Worm (Caenorhabditis elegans) whole organism, L3 larva: ENCODE results near the gene D2023.1.

Source experiments
- aly-2 ChIP-seq: fragments of 150-350 bp; optimal IDR thresholded peaks from 2 replicates; lab custom pipeline; 2014; ENCODE audit warnings: missing biosample characterization, missing genetic modification characterization
- ama-1 ChIP-seq: fragments of 150-350 bp; optimal IDR thresholded peaks from 2 replicates; lab custom pipeline; 2018
- ceh-28 ChIP-seq: fragments of 150-350 bp; optimal IDR thresholded peaks from 2 replicates; lab custom pipeline; 2014; ENCODE audit warnings: missing biosample characterization, missing genetic modification reagents, missing genetic modification characterization
- ceh-82 ChIP-seq: fragments of 150-350 bp; optimal IDR thresholded peaks from 2 replicates; lab custom pipeline; 2014; ENCODE audit warnings: missing biosample characterization, missing genetic modification characterization
- ceh-9 ChIP-seq: sonication (generic microtip); optimal IDR thresholded peaks from 2 replicates; lab custom pipeline; 2018; ENCODE audit warnings: missing biosample characterization, missing genetic modification characterization
- egl-27 ChIP-seq: sonication (generic microtip); optimal IDR thresholded peaks from 4 replicates; lab custom pipeline; 2017; ENCODE audit warnings: missing biosample characterization, missing genetic modification reagents, missing genetic modification characterization
- egl-5 ChIP-seq: fragments of 150-350 bp; optimal IDR thresholded peaks from 2 replicates; lab custom pipeline; 2017; ENCODE audit warnings: missing biosample characterization, missing genetic modification reagents, missing genetic modification characterization, inconsistent platforms
- elt-1 ChIP-seq: fragments of 150-350 bp; optimal IDR thresholded peaks from 2 replicates; lab custom pipeline; 2014; ENCODE audit warnings: missing biosample characterization, missing genetic modification characterization
- elt-2 ChIP-seq: sonication (generic microtip); optimal IDR thresholded peaks from 2 replicates; lab custom pipeline; 2016; ENCODE audit warnings: missing genetic modification reagents, mild to moderate bottlenecking, missing genetic modification characterization, missing compliant biosample characterization
- elt-3 ChIP-seq, 3 experiments: fragments of 150-350 bp in 1 of 3; sonication (generic microtip) in 2 of 3; optimal IDR thresholded peaks; 2 replicates in 2 of 3; 4 replicates in 1 of 3; lab custom pipeline; 2014 to 2017; ENCODE audit warnings: missing biosample characterization in 3 of 3, missing genetic modification characterization in 3 of 3
- fkh-10 ChIP-seq: sonication (generic microtip); optimal IDR thresholded peaks from 2 replicates; lab custom pipeline; 2017; ENCODE audit warnings: missing biosample characterization, missing genetic modification reagents, missing genetic modification characterization
- fkh-2 ChIP-seq: fragments of 150-350 bp; optimal IDR thresholded peaks from 2 replicates; lab custom pipeline; 2014; ENCODE audit warnings: missing biosample characterization, missing genetic modification reagents, missing genetic modification characterization
- fos-1 ChIP-seq: fragments of 150-350 bp; optimal IDR thresholded peaks from 2 replicates; lab custom pipeline; 2014; ENCODE audit warnings: missing biosample characterization, missing genetic modification characterization
- hmg-11 ChIP-seq: sonication (generic microtip); optimal IDR thresholded peaks from 2 replicates; lab custom pipeline; 2016; ENCODE audit warnings: missing genetic modification characterization, missing compliant biosample characterization
- jun-1 ChIP-seq: fragments of 150-350 bp; optimal IDR thresholded peaks from 2 replicates; lab custom pipeline; 2014; ENCODE audit warnings: missing biosample characterization, missing genetic modification reagents, missing genetic modification characterization
- lin-39 ChIP-seq: fragments of 150-350 bp; optimal IDR thresholded peaks from 2 replicates; lab custom pipeline; 2018; ENCODE audit warnings: missing biosample characterization, missing genetic modification reagents, missing genetic modification characterization
- mdl-1 ChIP-seq: fragments of 150-350 bp; optimal IDR thresholded peaks from 2 replicates; lab custom pipeline; 2014; ENCODE audit warnings: missing biosample characterization, missing genetic modification characterization
- mml-1 ChIP-seq: fragments of 150-350 bp; sonication (generic microtip); optimal IDR thresholded peaks from 3 replicates; lab custom pipeline; 2014; ENCODE audit warnings: missing biosample characterization, missing genetic modification characterization
- nfya-1 ChIP-seq: sonication (generic microtip); optimal IDR thresholded peaks from 2 replicates; lab custom pipeline; 2017; ENCODE audit warnings: missing genetic modification characterization, mild to moderate bottlenecking, missing compliant biosample characterization, antibody characterized with exemption, moderate library complexity; ENCODE audit not compliant: insufficient read depth
- nhr-12 ChIP-seq: fragments of 150-350 bp; optimal IDR thresholded peaks from 2 replicates; lab custom pipeline; 2014; ENCODE audit warnings: missing biosample characterization, missing genetic modification characterization
- nhr-23 ChIP-seq: fragments of 150-350 bp; optimal IDR thresholded peaks from 2 replicates; lab custom pipeline; 2014; ENCODE audit warnings: missing biosample characterization, missing genetic modification reagents, missing genetic modification characterization
- nhr-25 ChIP-seq: sonication (generic microtip); optimal IDR thresholded peaks from 2 replicates; lab custom pipeline; 2017; ENCODE audit warnings: missing biosample characterization, missing genetic modification characterization
- nhr-28 ChIP-seq: fragments of 150-350 bp; optimal IDR thresholded peaks from 2 replicates; lab custom pipeline; 2014; ENCODE audit warnings: missing biosample characterization, missing genetic modification characterization
- nhr-43 ChIP-seq: sonication (generic microtip); optimal IDR thresholded peaks from 2 replicates; lab custom pipeline; 2016; ENCODE audit warnings: mild to moderate bottlenecking, missing genetic modification characterization, missing compliant biosample characterization; ENCODE audit not compliant: poor library complexity, severe bottlenecking
- nhr-67 ChIP-seq: fragments of 150-350 bp; optimal IDR thresholded peaks from 2 replicates; lab custom pipeline; 2014; ENCODE audit warnings: missing biosample characterization, missing genetic modification characterization
- nhr-76 ChIP-seq: fragments of 150-350 bp; sonication (generic microtip); optimal IDR thresholded peaks from 5 replicates; lab custom pipeline; 2014; ENCODE audit warnings: missing biosample characterization, missing genetic modification characterization
- nhr-77 ChIP-seq: fragments of 150-350 bp; optimal IDR thresholded peaks from 2 replicates; lab custom pipeline; 2014; ENCODE audit warnings: missing biosample characterization, missing genetic modification characterization
- pqm-1 ChIP-seq: fragments of 150-350 bp; optimal IDR thresholded peaks from 2 replicates; lab custom pipeline; 2017; ENCODE audit warnings: missing biosample characterization, missing genetic modification characterization, inconsistent platforms
- sea-2 ChIP-seq: fragments of 150-350 bp; sonication (generic microtip); optimal IDR thresholded peaks from 4 replicates; lab custom pipeline; 2014; ENCODE audit warnings: missing biosample characterization, missing genetic modification reagents, missing genetic modification characterization
- skn-1 ChIP-seq: fragments of 150-350 bp; optimal IDR thresholded peaks from 2 replicates; lab custom pipeline; 2014; ENCODE audit warnings: missing biosample characterization, missing genetic modification characterization
- snpc-4 ChIP-seq: fragments of 150-350 bp; optimal IDR thresholded peaks from 2 replicates; lab custom pipeline; 2014; ENCODE audit warnings: missing biosample characterization, missing genetic modification characterization
- unc-62 ChIP-seq: fragments of 150-350 bp; sonication (generic microtip); optimal IDR thresholded peaks from 4 replicates; lab custom pipeline; 2014; ENCODE audit warnings: missing biosample characterization, missing genetic modification reagents, missing genetic modification characterization
- zag-1 ChIP-seq: fragments of 150-350 bp; optimal IDR thresholded peaks from 2 replicates; lab custom pipeline; 2014; ENCODE audit warnings: missing biosample characterization, missing genetic modification characterization
- ztf-11 ChIP-seq: fragments of 150-350 bp; optimal IDR thresholded peaks from 2 replicates; lab custom pipeline; 2014; ENCODE audit warnings: missing biosample characterization, missing genetic modification characterization
- ztf-4 ChIP-seq: fragments of 150-350 bp; optimal IDR thresholded peaks from 2 replicates; lab custom pipeline; 2014; ENCODE audit warnings: missing biosample characterization, missing genetic modification characterization

Gene D2023.1

DNA sequence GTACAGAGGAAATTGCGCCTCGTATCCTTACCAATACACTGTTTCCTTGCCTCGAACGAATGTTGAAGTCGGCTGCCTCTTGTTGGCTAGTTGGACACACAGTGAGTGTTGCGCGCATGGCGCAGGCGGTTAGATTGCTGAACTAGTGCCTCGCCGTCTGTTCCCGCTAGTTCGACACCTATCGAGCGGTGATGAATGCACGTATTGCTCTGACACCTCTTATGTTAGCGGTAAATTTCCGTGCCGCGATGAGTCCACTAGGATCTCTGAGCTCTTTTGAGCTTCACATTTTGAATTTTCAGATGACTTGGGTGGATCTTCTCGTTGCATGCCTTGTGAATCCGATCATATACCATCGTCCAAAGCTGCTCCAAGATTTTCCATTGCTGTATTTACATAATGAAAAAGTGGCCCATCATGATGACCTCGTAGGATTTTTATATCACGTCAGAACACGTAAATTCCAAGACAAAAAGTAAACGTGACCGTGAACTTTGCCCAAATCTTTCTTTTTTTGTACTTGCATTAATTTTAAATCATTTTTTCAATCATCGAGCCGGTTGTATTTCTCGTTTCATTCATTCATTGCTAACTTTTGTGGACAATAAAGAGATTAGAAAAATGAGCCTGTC lies 6.4 kb upstream of the D2023.1 start, which contains the start of gene F55A11.11 (continued):
- TF ChIP-seq skn-1 (peak; percentile 49), elt-3 (tag; optimal IDR thresholded peaks at IDR 0.05; lab: Kevin White, UChicago) (peak in 1 of 3 experiments; percentile 4), nhr-43 (tag; lab: Kevin White, UChicago) (peak; percentile 86), lin-39 (tag; lab: Kevin White, UChicago) (peak; percentile 96), pqm-1 (tag; lab: Kevin White, UChicago) (peak; percentile 46), fkh-2 (tag; lab: Kevin White, UChicago) (no peak), snpc-4 (tag; lab: Kevin White, UChicago) (peak; percentile 45), nhr-25 (tag; lab: Kevin White, UChicago) (peak; percentile 65), elt-1 (tag; lab: Kevin White, UChicago) (peak; percentile 0), nhr-12 (tag; lab: Kevin White, UChicago) (no peak), nhr-77 (no peak), nhr-67 (no peak), ztf-11 (tag; lab: Kevin White, UChicago) (no peak), hmg-11 (tag; lab: Kevin White, UChicago) (peak; percentile 98), ceh-82 (no peak), ceh-28 (tag; lab: Kevin White, UChicago) (no peak), fos-1 (no peak), sea-2 (no peak), ceh-9 (tag; lab: Kevin White, UChicago) (no peak)

DNA sequence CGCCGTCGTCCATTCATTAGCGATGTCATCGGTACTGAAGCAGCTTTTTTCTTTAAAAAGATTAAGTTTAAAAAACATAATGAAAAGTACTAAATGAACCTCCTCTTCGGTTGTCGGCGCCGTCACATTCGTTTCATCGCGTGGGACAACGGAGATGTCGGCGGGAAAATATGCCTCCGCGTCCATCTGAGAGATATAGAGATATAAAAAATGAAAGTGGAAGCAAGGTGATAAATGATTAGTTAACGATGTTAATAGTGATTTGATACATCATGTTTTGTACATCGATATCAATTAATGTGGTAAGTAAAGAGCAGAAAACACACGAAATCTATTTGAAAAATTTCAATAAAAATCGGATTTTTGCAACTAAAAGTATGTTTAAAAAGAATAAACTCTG lies 2.1 kb upstream of the D2023.1 start, which contains the start of gene F55A11.7:
TSS of gene F55A11.7 (minus strand) at position 186 of the 400 bp plus-strand sequence.
- no peak for TF ChIP-seq jun-1 (tag; lab: Kevin White, UChicago)
- TF ChIP-seq mdl-1 (tag; lab: Kevin White, UChicago): no peak
- TF ChIP-seq, all 47 proteins: peak for 0

DNA sequence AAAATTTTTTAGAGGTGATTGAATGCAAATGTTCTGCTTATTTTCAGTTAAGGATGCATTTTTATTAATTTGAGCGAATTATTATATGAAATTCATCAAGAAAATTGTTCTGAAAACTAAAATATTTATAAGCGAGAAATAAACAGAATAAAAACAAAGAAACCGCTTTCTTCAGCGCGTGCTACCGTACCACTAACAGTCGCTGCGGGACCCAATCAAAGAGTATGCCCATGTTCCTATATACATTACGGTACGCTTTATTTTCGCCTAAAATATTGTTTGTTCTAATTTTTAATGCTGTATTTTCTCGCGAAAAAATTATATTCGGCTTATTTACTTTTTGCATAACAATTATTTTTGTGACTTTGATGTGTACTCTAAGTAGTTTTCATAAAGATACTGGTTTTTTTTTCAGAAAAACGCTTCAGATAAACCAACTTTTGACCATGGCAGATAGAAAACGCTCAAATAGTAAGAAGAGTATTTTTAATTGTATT lies 1.6 kb upstream of the D2023.1 start, which contains the start of gene F55A11.8:
TSS of gene F55A11.8 (plus strand) at position 447 of the 497 bp plus-strand sequence.
- TF ChIP-seq fos-1 (no peak), jun-1 (tag; lab: Kevin White, UChicago) (no peak), nhr-43 (tag; lab: Kevin White, UChicago) (no peak), elt-1 (tag; lab: Kevin White, UChicago) (no peak)

DNA sequence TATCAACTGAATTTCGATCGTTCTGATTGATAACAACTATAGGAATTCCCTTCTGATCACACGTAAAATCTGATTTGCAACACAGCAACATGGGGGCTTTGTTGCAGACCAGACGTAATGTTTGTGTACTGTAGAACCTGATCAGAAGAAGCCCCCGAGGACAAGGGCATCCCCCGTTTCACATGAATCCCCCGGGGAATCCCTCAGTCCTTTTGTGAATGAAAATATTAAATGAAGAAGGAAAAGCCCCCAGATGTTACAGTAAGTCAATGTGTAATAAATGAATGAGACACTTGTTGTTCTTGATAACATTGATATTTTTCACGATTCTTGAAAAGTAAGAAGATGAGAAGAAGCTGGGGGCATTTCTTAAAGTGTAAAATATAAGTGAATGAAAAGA lies 4.8 kb downstream of the D2023.1 start:
- TF ChIP-seq ceh-9 (tag; lab: Kevin White, UChicago): no peak
- peak; percentile 64 for TF ChIP-seq nhr-25 (tag; lab: Kevin White, UChicago)
- TF ChIP-seq elt-2 (tag; lab: Kevin White, UChicago): no peak
- peak; percentile 52 for TF ChIP-seq nhr-43 (tag; lab: Kevin White, UChicago)
- TF ChIP-seq, all 47 proteins: peak for 2

DNA sequence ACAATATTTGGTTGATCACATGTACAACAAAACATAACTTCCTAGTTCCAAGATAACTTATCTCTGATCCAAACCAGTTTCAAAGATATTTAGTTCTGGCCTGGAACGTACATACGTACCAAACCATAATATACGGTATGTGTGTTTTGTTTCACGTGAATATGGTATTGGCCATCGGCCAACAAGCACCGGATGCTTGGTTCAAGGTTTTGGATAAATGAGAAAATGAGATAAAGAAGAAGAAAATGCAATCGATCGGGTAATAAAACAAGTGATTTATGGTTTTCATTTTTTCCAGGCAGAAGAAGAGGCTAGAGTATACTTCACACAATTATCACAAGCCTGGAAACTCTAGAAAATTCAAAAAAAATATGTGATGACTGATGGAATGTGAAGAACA lies 6.0 kb downstream of the D2023.1 start:
- no peak for TF ChIP-seq mml-1 (tag; lab: Kevin White, UChicago)
- no peak for TF ChIP-seq egl-27 (tag; lab: Kevin White, UChicago)
- TF ChIP-seq nhr-77: no peak
- TF ChIP-seq fkh-2 (tag; lab: Kevin White, UChicago): no peak
- no peak for TF ChIP-seq fkh-10
- peak; percentile 64 for TF ChIP-seq nhr-23 (tag; lab: Kevin White, UChicago)
- TF ChIP-seq ceh-28 (tag; lab: Kevin White, UChicago): peak; percentile 47
- no peak for TF ChIP-seq fos-1
- no peak for TF ChIP-seq zag-1 (tag; lab: Kevin White, UChicago)
- no peak for TF ChIP-seq nhr-76 (tag; lab: Kevin White, UChicago)
- no peak for TF ChIP-seq nhr-28 (tag; lab: Kevin White, UChicago)
- TF ChIP-seq ztf-4 (tag; lab: Kevin White, UChicago): no peak
- no peak for TF ChIP-seq aly-2 (tag; lab: Kevin White, UChicago)
- no peak for TF ChIP-seq egl-5 (tag; lab: Kevin White, UChicago)
- TF ChIP-seq nfya-1 (tag; lab: Kevin White, UChicago): no peak
- TF ChIP-seq ama-1: no peak
- TF ChIP-seq nhr-25 (tag; lab: Kevin White, UChicago): peak; percentile 23
- no peak for TF ChIP-seq snpc-4 (tag; lab: Kevin White, UChicago)
- no peak for TF ChIP-seq unc-62
